Fruit fly (Drosophila melanogaster): ENCODE data around the gene CG31189.

- TF ChIP-seq psq (optimal IDR thresholded peaks at IDR 0.05) (no peak), CG8478 (optimal IDR thresholded peaks at IDR 0.05) (no peak), EcR (GFP tag; optimal IDR thresholded peaks at IDR 0.05) (no peak), usp (GFP tag; optimal IDR thresholded peaks at IDR 0.05) (no peak)
Measured at dm6 chr3R:21092829-21093228, 47.2 kb upstream of the CG31189 start.
